Worm (Caenorhabditis elegans) whole organism, midembryonic: ENCODE measurements around the gene F22E5.8.
"Not testable (repeated sequence)": the region's sequence is repeated elsewhere in the genome, so short reads cannot be mapped to it uniquely, and the experiment has no call there.

Experiments used
- T22C8.4 ChIP-seq: fragments of 200-800 bp; sonication (Bioruptor generic); IDR thresholded peaks from 2 replicates; pipeline ENCODE4 v1.3.6; 2022; ENCODE audit warnings: missing genetic modification characterization, missing compliant biosample characterization
- cog-1 ChIP-seq: sonication (generic microtip); optimal IDR thresholded peaks from 2 replicates; lab custom pipeline; 2016; ENCODE audit warnings: missing genetic modification characterization, missing compliant biosample characterization
- flt-1 ChIP-seq: fragments of 200-800 bp; sonication (Bioruptor generic); IDR thresholded peaks from 2 replicates; pipeline ENCODE4 v1.3.6; 2022; ENCODE audit warnings: missing genetic modification characterization, missing compliant biosample characterization
- klf-2 ChIP-seq: fragments of 200-800 bp; sonication (Bioruptor generic); conservative IDR thresholded peaks from 2 replicates; pipeline ENCODE4 v1.3.6; 2022; ENCODE audit warnings: missing genetic modification reagents, missing genetic modification characterization, missing compliant biosample characterization
- med-1 ChIP-seq: sonication (generic microtip); optimal IDR thresholded peaks from 2 replicates; lab custom pipeline; 2017; ENCODE audit warnings: missing genetic modification characterization, mild to moderate bottlenecking, missing compliant biosample characterization, antibody characterized with exemption, missing genetic modification reagents; ENCODE audit not compliant: insufficient read depth
- ref-1 ChIP-seq: fragments of 200-800 bp; sonication (Bioruptor generic); conservative IDR thresholded peaks from 2 replicates; pipeline ENCODE4 v1.3.6; 2022; ENCODE audit warnings: missing genetic modification reagents, missing genetic modification characterization, missing compliant biosample characterization
- tab-1 ChIP-seq: fragments of 200-800 bp; sonication (Bioruptor generic); IDR thresholded peaks from 2 replicates; pipeline ENCODE4 v1.3.6; 2022; ENCODE audit warnings: missing genetic modification characterization, missing compliant biosample characterization
- ztf-23 ChIP-seq: fragments of 200-800 bp; sonication (Bioruptor generic); IDR thresholded peaks from 2 replicates; pipeline ENCODE4 v1.3.6; 2022; ENCODE audit warnings: missing genetic modification reagents, missing genetic modification characterization, missing compliant biosample characterization
- ztf-29 ChIP-seq: fragments of 200-800 bp; sonication (Bioruptor generic); IDR thresholded peaks from 2 replicates; pipeline ENCODE4 v1.3.6; 2022; ENCODE audit warnings: missing genetic modification reagents, missing genetic modification characterization, missing compliant biosample characterization

Gene F22E5.8

ce11 chrII:2681118-2681517, 41.3 kb downstream of the F22E5.8 start, which contains the start of gene F34D6.1:
F34D6.1 (minus strand) TSS chrII:2681218.
- TF ChIP-seq klf-2 (GFP tag; lab: Robert Waterston, UW) (no peak), ref-1 (GFP tag; lab: Robert Waterston, UW) (no peak), T22C8.4 (GFP tag; lab: Robert Waterston, UW) (no peak), cog-1 (tag; lab: Kevin White, UChicago) (no peak), med-1 (GFP tag; lab: Kevin White, UChicago) (no peak), flt-1 (no peak), ztf-29 (GFP tag; lab: Robert Waterston, UW) (no peak), tab-1 (GFP tag; lab: Robert Waterston, UW) (no peak), ztf-23 (GFP tag; lab: Robert Waterston, UW) (no peak)

DNA sequence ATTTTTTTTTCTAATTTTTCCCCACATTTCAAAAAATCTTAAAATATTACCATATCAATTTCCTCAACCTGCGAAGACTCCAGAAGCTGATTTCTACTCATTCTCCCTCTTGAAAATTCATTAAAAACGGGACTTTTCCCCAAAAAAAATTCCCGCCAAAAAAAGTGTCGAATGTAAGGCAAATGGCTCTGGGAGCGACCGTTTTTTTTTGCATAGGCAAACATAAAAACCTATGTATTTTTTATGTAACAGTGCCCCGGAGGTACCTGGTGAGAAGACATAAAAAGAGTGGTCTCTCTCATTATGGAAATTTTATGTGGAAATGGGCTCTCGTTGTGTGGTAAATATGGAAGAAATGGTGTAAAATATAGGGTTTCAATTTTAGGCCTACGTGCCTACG, 44.4 kb downstream of the F22E5.8 start, which contains the start of gene ceh-87:
Gene ceh-87, minus strand, starts transcription at position 101 of the 400 bp plus-strand sequence.
- TF ChIP-seq ref-1 (GFP tag; lab: Robert Waterston, UW) (no peak), cog-1 (tag; lab: Kevin White, UChicago) (no peak), flt-1 (no peak), ztf-23 (GFP tag; lab: Robert Waterston, UW) (no peak), klf-2 (GFP tag; lab: Robert Waterston, UW) (no peak), T22C8.4 (GFP tag; lab: Robert Waterston, UW) (no peak), ztf-29 (GFP tag; lab: Robert Waterston, UW) (no peak), med-1 (GFP tag; lab: Kevin White, UChicago) (no peak), tab-1 (GFP tag; lab: Robert Waterston, UW) (no peak)

ce11 chrII:2684783-2685182, 44.9 kb downstream of the F22E5.8 start:
- TF ChIP-seq med-1 (GFP tag; lab: Kevin White, UChicago), result no peak
- no peak for TF ChIP-seq T22C8.4 (GFP tag; lab: Robert Waterston, UW)
- TF ChIP-seq ztf-23 (GFP tag; lab: Robert Waterston, UW), result no peak
- TF ChIP-seq klf-2 (GFP tag; lab: Robert Waterston, UW), result no peak
- no peak for TF ChIP-seq cog-1 (tag; lab: Kevin White, UChicago)
- TF ChIP-seq ref-1 (GFP tag; lab: Robert Waterston, UW), result no peak
- TF ChIP-seq flt-1, result no peak
- TF ChIP-seq ztf-29 (GFP tag; lab: Robert Waterston, UW), result no peak
- no peak for TF ChIP-seq tab-1 (GFP tag; lab: Robert Waterston, UW)

DNA sequence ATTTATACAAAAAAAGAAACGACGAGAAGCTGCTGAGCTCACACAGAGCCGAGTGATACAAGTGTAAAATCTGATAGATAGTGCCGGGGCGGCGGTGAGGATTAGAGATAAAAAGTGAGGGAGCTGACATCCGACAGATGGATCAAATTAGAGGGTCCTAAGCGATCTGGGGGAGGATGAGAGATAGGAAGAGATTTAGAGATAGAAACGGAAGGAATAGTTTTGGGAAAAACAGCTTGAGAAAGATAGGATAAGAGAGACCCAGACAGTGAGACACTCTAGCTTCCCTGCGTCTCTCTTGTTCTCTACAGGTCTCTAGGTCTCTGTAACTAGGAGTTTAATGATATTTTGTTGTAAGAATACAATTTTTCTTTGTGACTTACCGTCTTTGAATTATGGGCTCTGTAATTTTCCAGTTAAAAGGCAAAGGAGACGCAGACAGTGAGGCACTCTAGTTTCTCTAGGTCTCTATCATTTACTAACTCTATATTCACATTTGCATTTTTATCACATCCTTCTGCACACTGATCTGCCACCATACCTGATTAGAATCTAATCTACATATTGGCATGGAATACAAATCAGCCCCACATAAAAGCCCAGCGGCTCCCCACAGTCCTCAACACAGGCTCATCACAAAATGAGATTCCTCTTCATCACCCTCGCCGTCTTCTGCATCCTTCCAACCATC, 47.3 kb downstream of the F22E5.8 start, which contains the start of the genes sup-9 and nspf-1:
Gene sup-9, minus strand, starts transcription at position 43 of the 691 bp plus-strand sequence.
Gene nspf-1, plus strand, starts transcription at position 641 of the 691 bp plus-strand sequence.
- no peak for TF ChIP-seq flt-1
- no peak for TF ChIP-seq tab-1 (GFP tag; lab: Robert Waterston, UW)
- no peak for TF ChIP-seq ztf-23 (GFP tag; lab: Robert Waterston, UW)
- no peak for TF ChIP-seq med-1 (GFP tag; lab: Kevin White, UChicago)
- TF ChIP-seq T22C8.4 (GFP tag; lab: Robert Waterston, UW), result no peak
- TF ChIP-seq cog-1 (tag; lab: Kevin White, UChicago), result no peak
- no peak for TF ChIP-seq klf-2 (GFP tag; lab: Robert Waterston, UW)

- not testable (repeated sequence) for TF ChIP-seq flt-1; med-1 (GFP tag; lab: Kevin White, UChicago); klf-2 (GFP tag; lab: Robert Waterston, UW)
Observed at ce11 chrII:2688616-2689015, 48.8 kb downstream of the F22E5.8 start, which contains the start of gene nspf-2. nspf-2 (plus strand) TSS chrII:2688916.

ce11 chrII:2690080-2690479, 50.2 kb downstream of the F22E5.8 start, which contains the start of gene nspf-3:
nspf-3 (minus strand) TSS chrII:2690180.
- TF ChIP-seq T22C8.4 (GFP tag; lab: Robert Waterston, UW), result no peak
- TF ChIP-seq ztf-29 (GFP tag; lab: Robert Waterston, UW), result no peak
- TF ChIP-seq med-1 (GFP tag; lab: Kevin White, UChicago), result no peak
- TF ChIP-seq cog-1 (tag; lab: Kevin White, UChicago), result no peak
- no peak for TF ChIP-seq flt-1
- TF ChIP-seq tab-1 (GFP tag; lab: Robert Waterston, UW), result no peak
- TF ChIP-seq ref-1 (GFP tag; lab: Robert Waterston, UW), result no peak
- no peak for TF ChIP-seq ztf-23 (GFP tag; lab: Robert Waterston, UW)
- TF ChIP-seq klf-2 (GFP tag; lab: Robert Waterston, UW), result no peak
